Fruit fly (Drosophila melanogaster) whole organism, pupa: ENCODE measurements around the gene bi.

Source experiments
- CG32121 ChIP-seq: fragments of 200-800 bp; sonication (Bioruptor generic); IDR thresholded peaks from 2 replicates; pipeline ENCODE4 v1.3.6; 2022; ENCODE audit warnings: missing biosample characterization, missing genetic modification characterization
- CG4496 ChIP-seq: fragments of 200-800 bp; sonication (Bioruptor generic); IDR thresholded peaks from 3 replicates; pipeline ENCODE4 v1.3.6; 2022; ENCODE audit warnings: missing biosample characterization, missing genetic modification characterization
- CG9948 ChIP-seq: fragments of 200-800 bp; sonication (Bioruptor generic); optimal IDR thresholded peaks from 2 replicates; lab custom pipeline; 2018; ENCODE audit warnings: missing biosample characterization, mild to moderate bottlenecking, missing genetic modification characterization, moderate library complexity
- D1 ChIP-seq: fragments of 200-800 bp; sonication (Bioruptor generic); optimal IDR thresholded peaks from 2 replicates; lab custom pipeline; 2018; ENCODE audit warnings: missing biosample characterization, mild to moderate bottlenecking, missing genetic modification characterization, moderate library complexity
- EcR ChIP-seq: fragments of 200-800 bp; sonication (Bioruptor generic); optimal IDR thresholded peaks from 3 replicates; lab custom pipeline; 2019; ENCODE audit warnings: missing biosample characterization, missing genetic modification characterization, mild to moderate bottlenecking, moderate library complexity, missing genetic modification reagents
- Ets98B ChIP-seq: fragments of 200-800 bp; sonication (Bioruptor generic); IDR thresholded peaks from 2 replicates; pipeline ENCODE4 v1.3.6; 2022; ENCODE audit warnings: missing biosample characterization, missing genetic modification characterization
- Pif1B ChIP-seq: fragments of 200-800 bp; sonication (Bioruptor generic); optimal IDR thresholded peaks from 3 replicates; lab custom pipeline; 2016; ENCODE audit warnings: missing biosample characterization, missing genetic modification characterization

- no peak for TF ChIP-seq CG32121 (GFP tag; lab: Robert Waterston, UW)
- TF ChIP-seq CG4496 (GFP tag; lab: Robert Waterston, UW) = no peak
- TF ChIP-seq Pif1B = no peak
- no peak for TF ChIP-seq D1 (tag; lab: Kevin White, UChicago)
- TF ChIP-seq EcR (GFP tag; lab: Kevin White, UChicago) = no peak
- no peak for TF ChIP-seq Ets98B (GFP tag; lab: Robert Waterston, UW)
- TF ChIP-seq CG9948 = no peak
Observed at dm6 chrX:4508072-4508644, 95.5 kb downstream of the bi start.
